Fruit fly (Drosophila melanogaster) whole organism, embryonic: ENCODE measurements around the gene Bap60.

Experiments used
- CG10366 ChIP-seq: fragments of 200-800 bp; sonication (Bioruptor generic); IDR thresholded peaks from 2 replicates; pipeline ENCODE4 v1.3.6; 2022; ENCODE audit warnings: missing biosample characterization, missing genetic modification characterization
- CG11504 ChIP-seq: fragments of 200-800 bp; sonication (Bioruptor generic); optimal IDR thresholded peaks from 3 replicates; lab custom pipeline; 2019; ENCODE audit warnings: missing biosample characterization, mild to moderate bottlenecking, missing genetic modification characterization, moderate library complexity
- CG12299 ChIP-seq: fragments of 200-800 bp; sonication (Bioruptor generic); optimal IDR thresholded peaks from 2 replicates; lab custom pipeline; 2018; ENCODE audit warnings: missing biosample characterization, mild to moderate bottlenecking, missing genetic modification characterization
- CG13424 ChIP-seq: fragments of 200-800 bp; sonication (Bioruptor generic); optimal IDR thresholded peaks from 2 replicates; lab custom pipeline; 2019; ENCODE audit warnings: missing biosample characterization, mild to moderate bottlenecking, missing genetic modification characterization, moderate library complexity
- CG14014 ChIP-seq: fragments of 200-800 bp; sonication (Bioruptor generic); IDR thresholded peaks from 2 replicates; pipeline ENCODE4 v1.3.6; 2022; ENCODE audit warnings: missing biosample characterization, missing genetic modification characterization
- CG17328 ChIP-seq: fragments of 200-800 bp; sonication (Bioruptor generic); IDR thresholded peaks from 2 replicates; pipeline ENCODE4 v1.3.6; 2022; ENCODE audit warnings: missing biosample characterization, missing genetic modification characterization
- CG17361 ChIP-seq: fragments of 200-800 bp; sonication (Bioruptor generic); IDR thresholded peaks from 3 replicates; pipeline ENCODE4 v1.3.6; 2022; ENCODE audit warnings: missing biosample characterization, missing genetic modification characterization
- CG18262 ChIP-seq: fragments of 200-800 bp; optimal IDR thresholded peaks from 3 replicates; lab custom pipeline; 2019; ENCODE audit warnings: missing biosample characterization, mild to moderate bottlenecking, missing genetic modification characterization, moderate library complexity
- CG2678 ChIP-seq: fragments of 200-800 bp; sonication (Bioruptor generic); optimal IDR thresholded peaks from 3 replicates; lab custom pipeline; 2019; ENCODE audit warnings: missing biosample characterization, mild to moderate bottlenecking, missing genetic modification characterization, moderate library complexity
- CG31441 ChIP-seq: fragments of 200-800 bp; sonication (Bioruptor generic); IDR thresholded peaks from 2 replicates; pipeline ENCODE4 v1.3.6; 2022; ENCODE audit warnings: missing biosample characterization, missing genetic modification characterization
- CG4328 ChIP-seq: fragments of 200-800 bp; sonication (Bioruptor generic); optimal IDR thresholded peaks from 3 replicates; lab custom pipeline; 2017; ENCODE audit warnings: missing biosample characterization, missing genetic modification reagents, missing genetic modification characterization
- CG7839 ChIP-seq: fragments of 200-800 bp; sonication (Bioruptor generic); optimal IDR thresholded peaks from 3 replicates; lab custom pipeline; 2018; ENCODE audit warnings: missing biosample characterization, mild to moderate bottlenecking, missing genetic modification characterization, moderate library complexity
- D19A ChIP-seq: fragments of 200-800 bp; optimal IDR thresholded peaks from 3 replicates; lab custom pipeline; 2019; ENCODE audit warnings: missing biosample characterization, mild to moderate bottlenecking, missing genetic modification characterization, moderate library complexity
- Dip3 ChIP-seq: fragments of 200-800 bp; sonication (Bioruptor generic); optimal IDR thresholded peaks from 3 replicates; lab custom pipeline; 2016; ENCODE audit warnings: missing biosample characterization, missing genetic modification characterization
- Eip74EF ChIP-seq, 2 experiments: fragments of 200-800 bp in 1 of 2; fragments of >200 bp in 1 of 2; sonication (Bioruptor generic) in 1 of 2; optimal IDR thresholded peaks; 2 replicates each; lab custom pipeline; 2017 to 2019; ENCODE audit warnings: missing biosample characterization in 2 of 2, missing genetic modification characterization in 2 of 2, mild to moderate bottlenecking in 1 of 2, moderate library complexity in 1 of 2
- Hr3 ChIP-seq: fragments of 200-800 bp; sonication (Bioruptor generic); optimal IDR thresholded peaks from 3 replicates; lab custom pipeline; 2016; ENCODE audit warnings: missing biosample characterization, missing genetic modification characterization
- Hr51 ChIP-seq, 2 experiments: fragments of 200-800 bp; sonication (Bioruptor generic); optimal IDR thresholded peaks; 2 replicates in 1 of 2; 3 replicates in 1 of 2; lab custom pipeline; 2016 to 2018; ENCODE audit warnings: missing biosample characterization in 2 of 2, missing genetic modification characterization in 2 of 2, mild to moderate bottlenecking in 1 of 2, moderate library complexity in 1 of 2
- Kr ChIP-seq: fragments of 200-800 bp; sonication (Bioruptor generic); optimal IDR thresholded peaks from 2 replicates; lab custom pipeline; 2017; ENCODE audit warnings: missing biosample characterization, mild to moderate bottlenecking, missing genetic modification characterization
- Med ChIP-seq: fragments of 200-800 bp; sonication (Bioruptor generic); peaks from one replicate; lab custom pipeline; 2016; ENCODE audit warnings: missing biosample characterization, missing genetic modification characterization, mild to moderate bottlenecking, inconsistent platforms, moderate library complexity
- Sox100B ChIP-seq: fragments of 200-800 bp; sonication (Bioruptor generic); optimal IDR thresholded peaks from 3 replicates; lab custom pipeline; 2018; ENCODE audit warnings: missing biosample characterization, mild to moderate bottlenecking, missing genetic modification characterization
- bab2 ChIP-seq: fragments of 200-800 bp; sonication (Bioruptor generic); optimal IDR thresholded peaks from 2 replicates; lab custom pipeline; 2016; ENCODE audit warnings: missing biosample characterization, missing genetic modification characterization
- bsh ChIP-seq, 2 experiments: fragments of 200-800 bp; sonication (Bioruptor generic); optimal IDR thresholded peaks; 2 replicates each; lab custom pipeline; 2017 to 2018; ENCODE audit warnings: mild to moderate bottlenecking in 2 of 2, missing biosample characterization in 2 of 2, missing genetic modification characterization in 2 of 2, moderate library complexity in 1 of 2
- crol ChIP-seq: fragments of 200-800 bp; sonication (Bioruptor generic); IDR thresholded peaks from 2 replicates; pipeline ENCODE4 v1.3.6; 2022; ENCODE audit warnings: missing biosample characterization, missing genetic modification characterization
- dmrt99B ChIP-seq: fragments of 200-800 bp; sonication (Bioruptor generic); optimal IDR thresholded peaks from 2 replicates; lab custom pipeline; 2018; ENCODE audit warnings: missing biosample characterization, mild to moderate bottlenecking, missing genetic modification characterization, moderate library complexity
- gem ChIP-seq: fragments of 200-800 bp; sonication (Bioruptor generic); optimal IDR thresholded peaks from 2 replicates; lab custom pipeline; 2019; ENCODE audit warnings: missing biosample characterization, mild to moderate bottlenecking, missing genetic modification characterization, moderate library complexity
- nmo ChIP-seq: fragments of 200-800 bp; sonication (Bioruptor generic); optimal IDR thresholded peaks from 2 replicates; lab custom pipeline; 2018; ENCODE audit warnings: missing biosample characterization, mild to moderate bottlenecking, missing genetic modification characterization, moderate library complexity
- nom ChIP-seq: fragments of 200-800 bp; sonication (Bioruptor generic); optimal IDR thresholded peaks from 2 replicates; lab custom pipeline; 2017; ENCODE audit warnings: missing biosample characterization, missing genetic modification characterization, mild to moderate bottlenecking, moderate library complexity, missing genetic modification reagents
- phol ChIP-seq: fragments of 200-800 bp; sonication (Bioruptor generic); optimal IDR thresholded peaks from 3 replicates; lab custom pipeline; 2018; ENCODE audit warnings: missing biosample characterization, mild to moderate bottlenecking, missing genetic modification characterization, moderate library complexity
- ranshi ChIP-seq: fragments of 200-800 bp; sonication (Bioruptor generic); IDR thresholded peaks from 2 replicates; pipeline ENCODE4 v1.3.6; 2022; ENCODE audit warnings: missing biosample characterization, missing genetic modification characterization
- row ChIP-seq: fragments of 200-800 bp; sonication (Bioruptor generic); IDR thresholded peaks from 3 replicates; pipeline ENCODE4 v1.3.6; 2022; ENCODE audit warnings: missing biosample characterization, missing genetic modification characterization
- sd ChIP-seq: fragments of 200-800 bp; sonication (Bioruptor generic); optimal IDR thresholded peaks from 3 replicates; lab custom pipeline; 2018; ENCODE audit warnings: missing biosample characterization, mild to moderate bottlenecking, missing genetic modification characterization, moderate library complexity
- sens ChIP-seq: fragments of 200-800 bp; sonication (Bioruptor generic); peaks from one replicate; lab custom pipeline; 2016; ENCODE audit warnings: missing biosample characterization, missing genetic modification characterization
- sna ChIP-seq: fragments of 200-800 bp; sonication (Bioruptor generic); IDR thresholded peaks from 2 replicates; pipeline ENCODE4 v1.3.6; 2022; ENCODE audit warnings: missing biosample characterization, missing genetic modification characterization; ENCODE audit not compliant: partially characterized antibody
- vvl ChIP-seq: fragments of 200-800 bp; sonication (Bioruptor generic); IDR thresholded peaks from 2 replicates; pipeline ENCODE4 v1.3.6; 2022; ENCODE audit warnings: missing biosample characterization, missing genetic modification characterization

Gene Bap60

DNA sequence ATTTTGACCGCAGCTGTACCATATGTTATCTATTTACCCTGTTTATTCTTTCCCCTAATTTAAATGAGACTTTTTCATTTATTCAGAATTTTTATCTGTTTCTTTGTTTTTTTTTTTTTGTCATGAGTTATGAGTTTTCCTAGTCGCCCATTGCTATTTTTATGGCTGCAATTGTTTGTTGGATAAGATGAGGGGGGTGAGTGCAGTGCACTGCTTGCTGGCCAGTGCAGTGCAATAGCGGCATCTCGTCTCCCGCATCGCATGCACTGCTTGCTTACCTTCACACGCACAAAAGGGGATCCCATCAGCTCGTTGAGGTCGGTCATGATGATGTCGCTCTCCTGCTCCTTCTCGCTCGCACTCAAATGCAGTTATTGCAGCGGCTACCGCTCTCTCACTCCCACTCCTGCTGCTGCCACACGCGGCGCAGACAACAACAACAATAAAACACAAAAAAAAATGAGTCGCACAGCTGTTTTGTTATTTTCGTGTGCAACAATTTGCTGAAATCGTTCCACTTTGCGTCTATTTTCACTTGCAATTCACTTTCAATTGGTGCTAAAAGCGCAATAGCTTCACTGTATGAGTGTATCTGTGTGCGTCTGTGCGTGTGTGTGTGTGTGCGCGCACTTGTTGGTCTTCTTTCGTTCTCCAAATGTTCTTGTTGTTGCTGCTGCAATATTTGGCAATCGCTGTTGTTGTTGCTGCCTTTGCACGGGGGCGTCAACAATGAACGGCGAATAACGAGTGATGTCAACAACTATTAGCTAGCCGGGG lies 31.1 kb downstream of the Bap60 start (continued):
- TF ChIP-seq Hr3 (GFP tag; lab: Kevin White, UChicago) (peak; percentile 9), sna (GFP tag; lab: Robert Waterston, UW) (no peak), crol (GFP tag; lab: Robert Waterston, UW) (peak; percentile 89)

DNA sequence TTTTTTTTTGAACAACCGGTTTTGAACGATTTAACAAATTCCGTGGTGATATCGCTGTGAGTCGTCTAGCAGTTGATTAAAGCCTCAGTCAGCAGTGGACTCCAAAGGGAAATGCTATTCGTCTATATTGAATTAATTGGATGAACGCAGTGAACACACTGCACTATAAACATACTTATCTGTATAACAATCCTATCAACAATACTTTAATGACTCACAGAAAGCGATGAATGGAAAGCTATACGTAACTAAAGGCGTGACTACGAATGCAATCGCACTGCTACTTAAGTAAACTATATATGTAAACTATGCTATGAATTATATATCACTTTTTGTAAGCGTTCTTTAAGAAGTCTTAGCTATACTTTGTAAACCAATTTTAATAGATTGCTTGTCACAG lies 33.7 kb downstream of the Bap60 start:
- TF ChIP-seq vvl: 0 out of 2 replicates have a peak, but pooled peaks have one; percentile 12
- peak; percentile 30 for TF ChIP-seq sens
- TF ChIP-seq sd: peak; percentile 37
- no peak for TF ChIP-seq CG12299 (tag; lab: Kevin White, UChicago)
- TF ChIP-seq, all 482 proteins: peak for 3

DNA sequence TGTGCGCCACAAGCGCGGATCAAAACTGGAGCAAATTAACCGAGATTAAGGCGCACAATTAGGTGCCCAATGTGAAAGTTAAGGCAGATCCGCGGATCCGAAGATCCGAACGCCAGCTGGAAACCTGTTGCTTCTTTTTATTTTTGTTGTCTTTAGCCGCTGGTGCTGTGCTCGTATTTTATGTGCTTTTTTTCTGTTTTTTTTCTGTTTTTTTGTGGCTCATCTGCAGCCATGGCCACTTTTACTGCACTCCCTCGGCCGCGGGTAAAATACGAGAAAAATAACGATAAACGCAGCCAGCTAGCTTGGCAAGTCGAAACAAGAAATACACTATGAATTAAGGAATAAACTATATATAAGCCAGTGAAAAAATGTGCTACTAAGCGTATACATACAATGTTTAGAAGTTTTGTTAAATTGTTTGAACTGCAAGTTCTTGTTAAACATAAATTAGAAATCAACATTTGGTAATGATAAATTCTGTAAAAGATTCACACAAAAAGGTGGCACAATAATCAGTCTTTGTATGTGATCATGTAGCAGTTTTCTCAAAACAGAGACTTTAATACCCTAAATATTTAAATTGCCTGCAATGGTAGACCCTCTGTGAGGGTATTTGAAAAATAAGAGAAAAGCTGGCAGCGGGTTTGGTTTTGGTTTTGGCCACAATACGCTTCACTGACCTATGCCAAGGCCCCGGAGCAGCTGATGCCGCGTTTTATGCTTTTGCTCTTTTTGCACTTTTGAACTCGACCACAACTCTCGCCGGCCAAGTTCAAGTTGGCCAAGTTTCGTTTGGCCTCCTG lies 42.7 kb downstream of the Bap60 start:
- no peak for TF ChIP-seq ranshi (GFP tag; lab: Robert Waterston, UW)
- peak; percentile 3 for TF ChIP-seq phol (tag; lab: Kevin White, UChicago)
- peak; percentile 36; the same call in 1 of the 2 replicates for TF ChIP-seq CG31441
- peak; percentile 11 for TF ChIP-seq Sox100B (GFP tag; lab: Kevin White, UChicago)
- TF ChIP-seq CG2678: peak; percentile 10
- TF ChIP-seq CG4328 (GFP tag; lab: Kevin White, UChicago): no peak
- peak in 1 of 2 experiments; percentile 16 for TF ChIP-seq Hr51 (GFP tag; optimal IDR thresholded peaks at IDR 0.05; lab: Kevin White, UChicago)
- peak; percentile 5 for TF ChIP-seq CG13424
- peak; percentile 69 for TF ChIP-seq D19A (tag; lab: Kevin White, UChicago)
- peak; percentile 49 for TF ChIP-seq CG11504
- peak; percentile 27 for TF ChIP-seq CG18262 (tag; lab: Kevin White, UChicago)
- TF ChIP-seq Eip74EF (GFP tag; optimal IDR thresholded peaks at IDR 0.05; lab: Kevin White, UChicago): peak in 1 of 2 experiments; percentile 14
- peak; percentile 92 for TF ChIP-seq nom (GFP tag; lab: Kevin White, UChicago)
- no peak for TF ChIP-seq Kr (GFP tag; lab: Kevin White, UChicago)
- peak; percentile 66 for TF ChIP-seq sens
- TF ChIP-seq row (GFP tag; lab: Robert Waterston, UW): peak; percentile 22; the same call in 2 of the 3 replicates
- TF ChIP-seq CG7839 (tag; lab: Kevin White, UChicago): peak; percentile 5
- TF ChIP-seq CG17328 (GFP tag; lab: Robert Waterston, UW): no peak
- TF ChIP-seq bab2 (GFP tag; lab: Kevin White, UChicago): peak; percentile 3
- TF ChIP-seq CG10366 (GFP tag; lab: Robert Waterston, UW): no peak
- no peak for TF ChIP-seq CG14014
- peak; percentile 57 for TF ChIP-seq Med (GFP tag; lab: Kevin White, UChicago)
- TF ChIP-seq bsh (GFP tag; optimal IDR thresholded peaks at IDR 0.05; lab: Kevin White, UChicago): peak in 1 of 2 experiments; percentile 7
- no peak for TF ChIP-seq Dip3
- TF ChIP-seq gem (tag; lab: Kevin White, UChicago): peak; percentile 21
- TF ChIP-seq nmo (GFP tag; lab: Kevin White, UChicago): peak; percentile 11
- peak; percentile 35; the same call in 2 of the 3 replicates for TF ChIP-seq CG17361 (GFP tag; lab: Robert Waterston, UW)
- TF ChIP-seq dmrt99B (tag; lab: Kevin White, UChicago): peak; percentile 22
- TF ChIP-seq, all 482 proteins: peak for 21
